Fruit fly (Drosophila melanogaster): ENCODE measurements around the gene CG33268.

DNA sequence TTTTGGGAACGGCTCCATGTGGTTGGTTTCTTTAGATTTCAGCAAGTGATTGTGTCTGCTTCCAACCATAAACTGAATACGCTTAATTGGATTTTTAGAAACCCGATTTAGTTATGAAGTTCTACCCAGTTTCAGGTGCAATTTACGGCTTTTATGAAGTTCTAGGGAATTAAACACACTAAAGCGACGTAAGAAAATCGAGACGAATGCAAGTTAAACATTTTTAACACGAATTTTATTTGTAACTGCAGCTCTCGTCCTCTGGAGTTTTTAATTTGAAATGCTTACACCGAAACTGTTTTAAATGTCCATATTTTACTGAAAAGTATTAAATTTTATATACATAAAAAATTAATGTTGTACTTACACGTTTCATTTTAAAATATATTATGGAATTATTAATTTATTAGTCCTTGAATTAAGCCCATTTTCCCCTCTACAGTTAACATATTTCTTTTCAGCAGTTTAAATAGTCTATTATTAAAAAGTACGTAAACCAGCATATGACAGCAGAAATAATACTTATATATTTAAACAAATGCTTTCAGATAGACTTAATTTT lies 27.0 kb downstream of the CG33268 start, which contains the start of the genes CG46412 and CG33267:
- TF ChIP-seq fru (GFP tag; optimal IDR thresholded peaks at IDR 0.05) (no peak), pan (optimal IDR thresholded peaks at IDR 0.05) (no peak), jim (GFP tag; optimal IDR thresholded peaks at IDR 0.05) (no peak), CrebA (GFP tag; optimal IDR thresholded peaks at IDR 0.05; ENCODE audit: borderline replicate concordance) (no peak), ey (GFP tag; optimal IDR thresholded peaks at IDR 0.05) (no peak), Sp1 (GFP tag; optimal IDR thresholded peaks at IDR 0.05) (no peak), CG9705 (GFP tag; optimal IDR thresholded peaks at IDR 0.05) (no peak)

Measured in whole organism, wandering third instar larva.